Worm (Caenorhabditis elegans) whole organism, L4/young adult: ENCODE measurements around the gene chil-16.

Source experiments
- W03F9.2 ChIP-seq: fragments of 150-350 bp; optimal IDR thresholded peaks from 2 replicates; lab custom pipeline; 2014; ENCODE audit warnings: missing biosample characterization, missing genetic modification characterization
- dao-5 ChIP-seq: sonication (generic microtip); optimal IDR thresholded peaks from 2 replicates; lab custom pipeline; 2016; ENCODE audit warnings: missing genotype, missing genetic modification characterization, moderate library complexity, missing compliant biosample characterization
- him-1 ChIP-seq: sonication (generic microtip); optimal IDR thresholded peaks from 2 replicates; lab custom pipeline; 2016; ENCODE audit warnings: missing genotype, missing genetic modification reagents, missing genetic modification characterization, missing compliant biosample characterization

ce11 chrII:9477567-9477966, 35.8 kb upstream of the chil-16 start, which contains the start of gene chil-27:
- TF ChIP-seq dao-5 (tag; lab: Kevin White, UChicago) (no peak), him-1 (tag; lab: Kevin White, UChicago) (no peak), W03F9.2 (tag; lab: Kevin White, UChicago) (no peak)
